Fruit fly (Drosophila melanogaster) whole organism, adult: ENCODE measurements around the gene CG6836.

Experiments used
- CG11617 ChIP-seq: fragments of 200-800 bp; sonication (Bioruptor generic); optimal IDR thresholded peaks from 2 replicates; lab custom pipeline; 2017; ENCODE audit warnings: mild to moderate bottlenecking, missing biosample characterization, missing genetic modification reagents, missing genetic modification characterization
- CG12768 ChIP-seq: fragments of 200-800 bp; sonication (Bioruptor generic); optimal IDR thresholded peaks from 2 replicates; lab custom pipeline; 2017; ENCODE audit warnings: missing biosample characterization, missing genetic modification characterization, mild to moderate bottlenecking, moderate library complexity, missing genetic modification reagents
- CG14711 ChIP-seq: fragments of 200-800 bp; sonication (Bioruptor generic); optimal IDR thresholded peaks from 2 replicates; lab custom pipeline; 2018; ENCODE audit warnings: missing biosample characterization, mild to moderate bottlenecking, missing genetic modification characterization, moderate library complexity
- CG1620 ChIP-seq: fragments of 200-800 bp; sonication (Bioruptor generic); optimal IDR thresholded peaks from 2 replicates; lab custom pipeline; 2016; ENCODE audit warnings: missing biosample characterization, missing genetic modification characterization
- CG33017 ChIP-seq: fragments of 200-800 bp; sonication (Bioruptor generic); optimal IDR thresholded peaks from 2 replicates; lab custom pipeline; 2018; ENCODE audit warnings: missing biosample characterization, mild to moderate bottlenecking, missing genetic modification characterization, moderate library complexity
- CG5204 ChIP-seq: fragments of 200-800 bp; sonication (Bioruptor generic); optimal IDR thresholded peaks from 2 replicates; lab custom pipeline; 2016; ENCODE audit warnings: missing biosample characterization, missing genetic modification characterization
- CG7045 ChIP-seq: fragments of 200-800 bp; sonication (Bioruptor generic); optimal IDR thresholded peaks from 2 replicates; lab custom pipeline; 2017; ENCODE audit warnings: missing biosample characterization, mild to moderate bottlenecking, missing genetic modification characterization
- CG7101 ChIP-seq: fragments of 200-800 bp; sonication (Bioruptor generic); optimal IDR thresholded peaks from 2 replicates; lab custom pipeline; 2018; ENCODE audit warnings: missing biosample characterization, mild to moderate bottlenecking, missing genetic modification characterization, moderate library complexity
- Clk ChIP-seq: fragments of 200-800 bp; sonication (Bioruptor generic); optimal IDR thresholded peaks from 2 replicates; lab custom pipeline; 2017; ENCODE audit warnings: missing biosample characterization, missing genetic modification characterization
- Crg-1 ChIP-seq: fragments of 200-800 bp; sonication (Bioruptor generic); optimal IDR thresholded peaks from 2 replicates; lab custom pipeline; 2016; ENCODE audit warnings: missing biosample characterization, missing genetic modification characterization
- Hr96 ChIP-seq: fragments of 200-800 bp; sonication (Bioruptor generic); optimal IDR thresholded peaks from 2 replicates; lab custom pipeline; 2016; ENCODE audit warnings: missing biosample characterization, missing genetic modification characterization
- Mnt ChIP-seq: fragments of 200-800 bp; sonication (Bioruptor generic); optimal IDR thresholded peaks from 2 replicates; lab custom pipeline; 2016; ENCODE audit warnings: missing biosample characterization, mild to moderate bottlenecking, missing genetic modification characterization
- bab1 ChIP-seq: fragments of 200-800 bp; sonication (Bioruptor generic); optimal IDR thresholded peaks from 3 replicates; lab custom pipeline; 2019; ENCODE audit warnings: missing biosample characterization, mild to moderate bottlenecking, missing genetic modification characterization, moderate library complexity
- cic ChIP-seq: fragments of 200-800 bp; sonication (Bioruptor generic); optimal IDR thresholded peaks from 2 replicates; lab custom pipeline; 2017; ENCODE audit warnings: missing biosample characterization, mild to moderate bottlenecking, missing genetic modification characterization, moderate library complexity
- cnc ChIP-seq, 2 experiments: fragments of >200 bp; optimal IDR thresholded peaks; 2 replicates each; lab custom pipeline; 2017
- kay ChIP-seq: fragments of 200-800 bp; sonication (Bioruptor generic); peaks from one replicate; lab custom pipeline; 2016; ENCODE audit warnings: missing biosample characterization, missing genetic modification characterization, borderline replicate concordance
- ovo ChIP-seq: fragments of 200-800 bp; sonication (Bioruptor generic); optimal IDR thresholded peaks from 2 replicates; lab custom pipeline; 2016; ENCODE audit warnings: missing biosample characterization, missing genetic modification characterization
- pad ChIP-seq: fragments of 200-800 bp; sonication (Bioruptor generic); optimal IDR thresholded peaks from 3 replicates; lab custom pipeline; 2017; ENCODE audit warnings: missing biosample characterization, missing genetic modification characterization, mild to moderate bottlenecking, moderate library complexity, missing genetic modification reagents
- tj ChIP-seq: fragments of 200-800 bp; sonication (Bioruptor generic); optimal IDR thresholded peaks from 3 replicates; lab custom pipeline; 2017; ENCODE audit warnings: missing biosample characterization, mild to moderate bottlenecking, missing genetic modification characterization, moderate library complexity
- toe ChIP-seq: fragments of 200-800 bp; sonication (Bioruptor generic); optimal IDR thresholded peaks from 2 replicates; lab custom pipeline; 2016; ENCODE audit warnings: missing biosample characterization, missing genetic modification characterization

CG6836 gene

DNA sequence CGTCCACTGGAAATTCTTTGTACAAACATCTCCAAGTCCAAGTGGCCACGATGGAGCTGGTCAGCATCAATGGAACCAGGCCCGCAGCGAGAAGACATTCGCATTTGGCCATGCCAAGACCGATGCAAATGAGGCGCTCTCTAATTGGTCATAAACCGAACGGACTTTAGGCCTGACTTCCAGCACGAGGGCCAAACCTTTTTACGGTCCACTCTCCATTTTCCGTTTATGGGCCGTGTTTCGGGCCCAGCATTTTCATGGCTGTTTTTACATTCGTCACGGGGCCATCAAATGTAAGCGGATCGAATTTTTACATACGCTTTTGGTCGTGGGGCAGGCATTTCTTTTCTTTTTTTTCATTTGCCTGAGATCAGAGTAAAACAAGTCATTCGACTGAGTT, 39.2 kb downstream of the CG6836 start, which contains the start of gene CG34256:
CG34256 (minus strand) TSS at position 205 of the 400 bp plus-strand sequence.
- no peak for TF ChIP-seq ovo (GFP tag; lab: Kevin White, UChicago)
- no peak for TF ChIP-seq CG12768 (GFP tag; lab: Kevin White, UChicago)
- no peak for TF ChIP-seq CG1620 (GFP tag; lab: Kevin White, UChicago)
- no peak for TF ChIP-seq Mnt (GFP tag; lab: Kevin White, UChicago)
- TF ChIP-seq cnc (optimal IDR thresholded peaks at IDR 0.05; lab: Kevin White, UChicago): no peak
- no peak for TF ChIP-seq CG7101
- TF ChIP-seq CG7045 (GFP tag; lab: Kevin White, UChicago): no peak
- no peak for TF ChIP-seq Clk (GFP tag; lab: Kevin White, UChicago)
- TF ChIP-seq toe (GFP tag; lab: Kevin White, UChicago): no peak

DNA sequence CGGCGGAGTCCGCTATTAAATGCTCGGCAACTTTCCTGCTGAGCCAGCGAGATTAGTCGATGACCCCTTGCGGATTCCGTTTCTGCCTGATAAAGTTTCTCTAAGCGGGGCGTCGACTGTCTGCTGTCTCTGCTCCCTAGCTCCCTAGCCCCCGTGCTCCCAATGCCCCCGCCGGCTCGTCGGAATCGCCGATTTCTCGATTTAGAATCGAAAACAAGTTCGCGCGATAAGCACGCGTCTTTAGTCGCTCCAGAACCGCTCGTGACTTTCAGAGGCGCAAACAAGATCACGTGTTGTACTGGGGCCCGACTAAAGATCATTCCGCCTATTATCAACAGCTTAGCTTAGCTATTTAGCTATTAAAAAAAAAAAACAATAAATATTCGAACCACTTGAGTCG, 42.4 kb downstream of the CG6836 start:
- TF ChIP-seq Mnt (GFP tag; lab: Kevin White, UChicago) (no peak), cic (GFP tag; lab: Kevin White, UChicago) (peak; percentile 42), tj (GFP tag; lab: Kevin White, UChicago) (peak; percentile 76), toe (GFP tag; lab: Kevin White, UChicago) (no peak), CG7045 (GFP tag; lab: Kevin White, UChicago) (no peak)

DNA sequence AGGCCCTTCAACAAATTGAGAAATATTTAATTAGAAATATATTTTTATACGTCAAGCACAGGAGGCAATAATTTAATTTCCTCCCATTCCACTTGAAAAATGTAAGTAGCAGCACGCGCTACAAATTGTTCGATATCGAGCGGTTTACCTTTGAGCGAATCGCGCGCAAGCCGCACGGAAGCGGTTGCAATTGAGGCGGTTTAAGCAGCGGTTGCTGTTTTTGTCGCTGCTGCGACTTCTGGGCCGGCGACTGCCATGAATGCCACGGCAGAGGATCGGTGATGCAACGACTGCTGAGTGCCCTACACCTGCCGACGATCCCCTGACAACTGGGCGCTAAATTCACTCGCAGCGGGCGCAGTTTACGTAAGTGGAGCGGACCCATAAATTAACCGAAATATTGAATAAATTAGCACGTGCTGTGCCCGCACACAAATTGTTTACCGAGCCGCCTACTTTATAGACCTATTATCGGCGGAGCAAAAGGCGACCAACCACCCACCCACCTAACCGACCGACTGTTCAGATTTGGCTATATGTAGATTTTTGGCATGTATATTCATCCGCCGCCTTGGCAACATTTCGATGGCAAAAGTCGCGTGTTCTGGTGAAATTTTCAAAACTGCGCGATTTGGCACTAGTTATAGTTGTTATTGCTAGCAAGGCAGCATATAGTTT, 43.3 kb downstream of the CG6836 start:
- TF ChIP-seq Mnt (GFP tag; lab: Kevin White, UChicago) (no peak), toe (GFP tag; lab: Kevin White, UChicago) (no peak), cic (GFP tag; lab: Kevin White, UChicago) (no peak), ovo (GFP tag; lab: Kevin White, UChicago) (no peak), Hr96 (GFP tag; lab: Kevin White, UChicago) (no peak), CG12768 (GFP tag; lab: Kevin White, UChicago) (no peak), CG33017 (tag; lab: Kevin White, UChicago) (no peak), bab1 (GFP tag; lab: Kevin White, UChicago) (no peak), kay (GFP tag; lab: Kevin White, UChicago) (no peak), Clk (GFP tag; lab: Kevin White, UChicago) (no peak), tj (GFP tag; lab: Kevin White, UChicago) (no peak), CG11617 (no peak), CG14711 (tag; lab: Kevin White, UChicago) (no peak), CG5204 (GFP tag; lab: Kevin White, UChicago) (no peak), CG1620 (GFP tag; lab: Kevin White, UChicago) (no peak), pad (GFP tag; lab: Kevin White, UChicago) (no peak), cnc (optimal IDR thresholded peaks at IDR 0.05; lab: Kevin White, UChicago) (no peak), CG7045 (GFP tag; lab: Kevin White, UChicago) (no peak)

- TF ChIP-seq CG33017 (tag; lab: Kevin White, UChicago): peak; percentile 20
- peak; percentile 80 for TF ChIP-seq Mnt (GFP tag; lab: Kevin White, UChicago)
- TF ChIP-seq cic (GFP tag; lab: Kevin White, UChicago): peak; percentile 75
- no peak for TF ChIP-seq CG12768 (GFP tag; lab: Kevin White, UChicago)
Observed at dm6 chr3L:18994505-18994969, 44.1 kb downstream of the CG6836 start.

DNA sequence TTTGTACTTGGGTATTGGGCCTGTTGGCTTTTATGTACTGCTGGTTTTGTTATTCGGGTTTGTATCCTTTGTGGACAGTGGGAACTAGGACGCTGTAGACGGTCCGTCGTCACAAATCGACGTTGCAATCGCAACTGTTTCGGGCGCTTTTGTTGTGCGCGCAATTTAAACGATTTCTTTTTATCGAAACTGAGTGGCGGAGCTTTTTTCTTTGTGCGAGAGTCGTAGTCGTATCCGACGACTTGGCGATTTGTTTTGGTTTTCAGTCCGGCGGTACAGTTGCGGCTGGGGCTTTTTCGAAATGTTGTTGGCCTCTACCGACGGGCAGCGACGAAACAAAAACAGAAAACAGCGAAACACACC, 45.2 kb downstream of the CG6836 start:
- TF ChIP-seq Clk (GFP tag; lab: Kevin White, UChicago) (no peak), ovo (GFP tag; lab: Kevin White, UChicago) (peak; percentile 9), tj (GFP tag; lab: Kevin White, UChicago) (peak; percentile 19), CG5204 (GFP tag; lab: Kevin White, UChicago) (no peak), pad (GFP tag; lab: Kevin White, UChicago) (no peak), Mnt (GFP tag; lab: Kevin White, UChicago) (peak; percentile 53), CG12768 (GFP tag; lab: Kevin White, UChicago) (no peak), cic (GFP tag; lab: Kevin White, UChicago) (peak; percentile 35)

DNA sequence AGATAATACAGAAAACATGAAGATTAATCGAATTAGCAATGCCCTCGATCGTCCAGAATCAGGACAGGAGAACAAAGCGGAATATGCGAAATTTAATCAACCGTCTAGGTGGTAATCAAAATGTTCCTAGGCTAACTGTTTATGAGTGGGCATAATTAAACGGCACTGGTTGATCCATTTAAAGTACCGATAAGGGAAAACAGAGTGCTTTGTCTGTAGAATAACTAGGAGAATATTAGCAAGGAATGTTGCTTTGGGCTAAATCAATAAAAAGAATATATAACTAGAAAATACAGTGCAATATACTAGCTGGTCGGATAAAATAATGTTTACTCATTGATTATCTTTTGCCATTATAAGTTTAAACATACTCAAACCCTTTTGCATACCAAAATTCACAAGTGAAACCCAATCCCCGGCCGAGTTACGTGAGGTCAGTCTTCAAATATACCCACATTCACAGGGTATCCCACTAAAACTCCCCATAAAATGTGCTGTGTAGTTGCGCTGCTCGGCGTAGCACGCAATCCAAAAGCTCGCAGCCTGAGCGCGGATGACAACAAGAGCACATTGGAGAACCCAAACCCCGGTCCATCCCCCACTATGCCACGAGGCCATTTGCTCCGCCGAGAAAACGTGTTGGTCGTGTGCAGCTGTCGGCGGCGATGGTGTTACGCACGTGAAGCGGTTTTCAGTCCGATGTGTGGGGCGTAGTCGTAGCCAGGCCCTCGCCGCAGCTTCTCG, 45.8 kb downstream of the CG6836 start:
- TF ChIP-seq kay (GFP tag; lab: Kevin White, UChicago) (peak; percentile 35), ovo (GFP tag; lab: Kevin White, UChicago) (peak; percentile 40), Crg-1 (GFP tag; lab: Kevin White, UChicago) (peak; percentile 13), CG1620 (GFP tag; lab: Kevin White, UChicago) (no peak), pad (GFP tag; lab: Kevin White, UChicago) (no peak), cic (GFP tag; lab: Kevin White, UChicago) (peak; percentile 78), tj (GFP tag; lab: Kevin White, UChicago) (peak; percentile 11), CG14711 (tag; lab: Kevin White, UChicago) (peak; percentile 34), CG5204 (GFP tag; lab: Kevin White, UChicago) (peak; percentile 57), bab1 (GFP tag; lab: Kevin White, UChicago) (no peak), cnc (optimal IDR thresholded peaks at IDR 0.05; lab: Kevin White, UChicago) (no peak), Clk (GFP tag; lab: Kevin White, UChicago) (peak; percentile 19), CG7101 (peak; percentile 63), CG12768 (GFP tag; lab: Kevin White, UChicago) (no peak), CG7045 (GFP tag; lab: Kevin White, UChicago) (peak; percentile 54), Hr96 (GFP tag; lab: Kevin White, UChicago) (peak; percentile 17), CG11617 (peak; percentile 44), toe (GFP tag; lab: Kevin White, UChicago) (peak; percentile 55), CG33017 (tag; lab: Kevin White, UChicago) (peak; percentile 9), Mnt (GFP tag; lab: Kevin White, UChicago) (peak; percentile 86)
